Worm (Caenorhabditis elegans) whole organism, L3 larva: ENCODE results near the gene F59E11.6.

Source experiments
- ama-1 ChIP-seq: fragments of 150-350 bp; optimal IDR thresholded peaks from 2 replicates; lab custom pipeline; 2018
- ceh-16 ChIP-seq: sonication (generic microtip); optimal IDR thresholded peaks from 2 replicates; lab custom pipeline; 2017; ENCODE audit warnings: missing biosample characterization, missing genetic modification characterization
- ceh-28 ChIP-seq: fragments of 150-350 bp; optimal IDR thresholded peaks from 2 replicates; lab custom pipeline; 2014; ENCODE audit warnings: missing biosample characterization, missing genetic modification reagents, missing genetic modification characterization
- ceh-82 ChIP-seq: fragments of 150-350 bp; optimal IDR thresholded peaks from 2 replicates; lab custom pipeline; 2014; ENCODE audit warnings: missing biosample characterization, missing genetic modification characterization
- ceh-9 ChIP-seq: sonication (generic microtip); optimal IDR thresholded peaks from 2 replicates; lab custom pipeline; 2018; ENCODE audit warnings: missing biosample characterization, missing genetic modification characterization
- daf-12 ChIP-seq: fragments of 150-350 bp; optimal IDR thresholded peaks from 2 replicates; lab custom pipeline; 2014; ENCODE audit warnings: missing biosample characterization, missing genetic modification reagents, missing genetic modification characterization
- egl-27 ChIP-seq: sonication (generic microtip); optimal IDR thresholded peaks from 4 replicates; lab custom pipeline; 2017; ENCODE audit warnings: missing biosample characterization, missing genetic modification reagents, missing genetic modification characterization
- elt-2 ChIP-seq: sonication (generic microtip); optimal IDR thresholded peaks from 2 replicates; lab custom pipeline; 2016; ENCODE audit warnings: missing genetic modification reagents, mild to moderate bottlenecking, missing genetic modification characterization, missing compliant biosample characterization
- eor-1 ChIP-seq, 2 experiments: fragments of 150-350 bp; optimal IDR thresholded peaks; 2 replicates each; lab custom pipeline; 2014 to 2018; ENCODE audit warnings: missing biosample characterization in 2 of 2, missing genetic modification characterization in 2 of 2
- fkh-2 ChIP-seq: fragments of 150-350 bp; optimal IDR thresholded peaks from 2 replicates; lab custom pipeline; 2014; ENCODE audit warnings: missing biosample characterization, missing genetic modification reagents, missing genetic modification characterization
- fos-1 ChIP-seq: fragments of 150-350 bp; optimal IDR thresholded peaks from 2 replicates; lab custom pipeline; 2014; ENCODE audit warnings: missing biosample characterization, missing genetic modification characterization
- hmg-11 ChIP-seq: sonication (generic microtip); optimal IDR thresholded peaks from 2 replicates; lab custom pipeline; 2016; ENCODE audit warnings: missing genetic modification characterization, missing compliant biosample characterization
- lin-15B ChIP-seq: fragments of 150-350 bp; optimal IDR thresholded peaks from 2 replicates; lab custom pipeline; 2014; ENCODE audit warnings: missing biosample characterization, missing genetic modification characterization
- lin-39 ChIP-seq: fragments of 150-350 bp; optimal IDR thresholded peaks from 2 replicates; lab custom pipeline; 2018; ENCODE audit warnings: missing biosample characterization, missing genetic modification reagents, missing genetic modification characterization
- mml-1 ChIP-seq: fragments of 150-350 bp; sonication (generic microtip); optimal IDR thresholded peaks from 3 replicates; lab custom pipeline; 2014; ENCODE audit warnings: missing biosample characterization, missing genetic modification characterization
- nfya-1 ChIP-seq: sonication (generic microtip); optimal IDR thresholded peaks from 2 replicates; lab custom pipeline; 2017; ENCODE audit warnings: missing genetic modification characterization, mild to moderate bottlenecking, missing compliant biosample characterization, antibody characterized with exemption, moderate library complexity; ENCODE audit not compliant: insufficient read depth
- nhr-12 ChIP-seq: fragments of 150-350 bp; optimal IDR thresholded peaks from 2 replicates; lab custom pipeline; 2014; ENCODE audit warnings: missing biosample characterization, missing genetic modification characterization
- nhr-237 ChIP-seq: fragments of 150-350 bp; optimal IDR thresholded peaks from 2 replicates; lab custom pipeline; 2014; ENCODE audit warnings: missing biosample characterization, missing genetic modification characterization
- nhr-25 ChIP-seq: sonication (generic microtip); optimal IDR thresholded peaks from 2 replicates; lab custom pipeline; 2017; ENCODE audit warnings: missing biosample characterization, missing genetic modification characterization
- nhr-28 ChIP-seq: fragments of 150-350 bp; optimal IDR thresholded peaks from 2 replicates; lab custom pipeline; 2014; ENCODE audit warnings: missing biosample characterization, missing genetic modification characterization
- nhr-67 ChIP-seq: fragments of 150-350 bp; optimal IDR thresholded peaks from 2 replicates; lab custom pipeline; 2014; ENCODE audit warnings: missing biosample characterization, missing genetic modification characterization
- nhr-77 ChIP-seq: fragments of 150-350 bp; optimal IDR thresholded peaks from 2 replicates; lab custom pipeline; 2014; ENCODE audit warnings: missing biosample characterization, missing genetic modification characterization
- pha-4 ChIP-seq: fragments of 150-350 bp; optimal IDR thresholded peaks from 2 replicates; lab custom pipeline; 2014; ENCODE audit warnings: missing biosample characterization, missing genetic modification reagents, missing genetic modification characterization
- pqm-1 ChIP-seq: fragments of 150-350 bp; optimal IDR thresholded peaks from 2 replicates; lab custom pipeline; 2017; ENCODE audit warnings: missing biosample characterization, missing genetic modification characterization, inconsistent platforms
- sea-2 ChIP-seq: fragments of 150-350 bp; sonication (generic microtip); optimal IDR thresholded peaks from 4 replicates; lab custom pipeline; 2014; ENCODE audit warnings: missing biosample characterization, missing genetic modification reagents, missing genetic modification characterization
- skn-1 ChIP-seq: fragments of 150-350 bp; optimal IDR thresholded peaks from 2 replicates; lab custom pipeline; 2014; ENCODE audit warnings: missing biosample characterization, missing genetic modification characterization
- tbx-2 ChIP-seq: sonication (generic microtip); optimal IDR thresholded peaks from 2 replicates; lab custom pipeline; 2016; ENCODE audit warnings: mild to moderate bottlenecking, missing genetic modification characterization, missing compliant biosample characterization
- unc-62 ChIP-seq: fragments of 150-350 bp; sonication (generic microtip); optimal IDR thresholded peaks from 4 replicates; lab custom pipeline; 2014; ENCODE audit warnings: missing biosample characterization, missing genetic modification reagents, missing genetic modification characterization
- ztf-4 ChIP-seq: fragments of 150-350 bp; optimal IDR thresholded peaks from 2 replicates; lab custom pipeline; 2014; ENCODE audit warnings: missing biosample characterization, missing genetic modification characterization

F59E11.6 gene

DNA sequence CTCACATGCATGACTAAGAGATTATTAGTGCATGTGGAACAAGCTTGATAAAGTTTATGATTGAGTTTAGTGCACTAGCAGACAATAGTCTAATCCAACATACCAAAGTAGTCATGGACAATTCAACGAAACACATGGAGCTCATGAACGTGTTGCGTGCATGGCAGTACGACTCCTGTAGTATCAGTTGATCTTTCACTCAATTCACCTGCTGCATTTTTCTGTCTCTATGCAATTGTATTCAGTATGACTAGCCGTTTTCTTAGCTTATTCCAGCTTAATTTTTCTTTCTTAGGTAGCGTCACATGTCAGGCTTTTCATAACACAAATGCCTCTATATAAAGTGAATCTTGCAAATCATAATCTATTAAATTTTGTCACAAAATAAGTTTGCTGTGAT is 11.7 kb downstream of the F59E11.6 start, which contains the start of gene srx-1:
TSS of gene srx-1 (plus strand) at position 382 of the 400 bp plus-strand sequence.
- no peak for TF ChIP-seq pqm-1 (tag; lab: Kevin White, UChicago)
- TF ChIP-seq ceh-16 (tag; lab: Kevin White, UChicago), result no peak
- TF ChIP-seq fkh-2 (tag; lab: Kevin White, UChicago), result no peak
- TF ChIP-seq ztf-4 (tag; lab: Kevin White, UChicago), result no peak

DNA sequence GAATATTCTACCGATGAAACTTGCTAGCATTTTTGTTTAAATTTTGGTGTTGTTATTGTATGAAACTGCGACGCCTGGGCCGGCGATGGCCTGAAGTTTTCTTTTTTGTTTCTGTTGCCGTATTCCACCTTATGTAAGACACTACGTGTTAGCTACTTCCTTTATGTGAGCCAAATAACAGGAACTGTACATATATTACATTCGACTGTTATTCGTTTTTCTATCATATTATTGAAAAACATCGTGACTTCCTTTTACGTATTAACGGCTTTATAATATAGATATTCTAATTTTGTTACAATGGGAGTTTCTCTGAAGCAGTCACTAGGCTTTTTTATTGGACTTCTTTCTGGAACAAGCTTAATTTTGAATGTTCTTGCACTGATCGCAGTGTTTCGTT is 13.7 kb downstream of the F59E11.6 start, which contains the start of gene srx-3:
TSS of gene srx-3 (plus strand) at position 301 of the 400 bp plus-strand sequence.
- TF ChIP-seq nhr-237 (tag; lab: Kevin White, UChicago) (no peak), tbx-2 (tag; lab: Kevin White, UChicago) (no peak), pha-4 (tag; lab: Kevin White, UChicago) (no peak), sea-2 (GFP tag; lab: Kevin White, UChicago) (no peak), fos-1 (tag; lab: Kevin White, UChicago) (no peak), nhr-25 (tag; lab: Kevin White, UChicago) (no peak), nhr-28 (tag; lab: Kevin White, UChicago) (no peak), ceh-16 (tag; lab: Kevin White, UChicago) (no peak), ceh-9 (no peak), lin-15B (tag; lab: Kevin White, UChicago) (no peak), ama-1 (no peak), eor-1 (tag; optimal IDR thresholded peaks at IDR 0.05; lab: Kevin White, UChicago) (no peak)

DNA sequence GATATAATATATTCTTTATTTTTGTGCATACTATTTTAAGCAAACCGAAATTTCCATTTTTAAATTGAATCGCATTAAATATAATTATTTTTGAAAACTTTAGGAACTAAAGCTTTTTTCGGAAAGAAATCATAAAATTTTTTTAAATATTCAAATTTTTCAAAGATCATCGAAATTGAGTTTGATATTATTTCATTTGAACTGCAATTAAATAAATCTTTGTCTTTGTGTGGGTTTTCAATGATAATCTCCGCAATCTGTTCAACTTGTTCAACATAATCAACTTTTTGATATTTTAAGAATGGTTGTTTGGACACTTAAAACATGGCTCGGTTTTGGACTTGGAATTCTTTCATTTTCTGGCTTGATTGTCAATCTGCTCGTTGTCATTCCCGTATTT is 17.6 kb downstream of the F59E11.6 start, which contains the start of gene srx-2:
TSS of gene srx-2 (plus strand) at position 301 of the 400 bp plus-strand sequence.
- TF ChIP-seq elt-2 (tag; lab: Kevin White, UChicago), result no peak
- TF ChIP-seq nfya-1 (tag; lab: Kevin White, UChicago), result no peak
- TF ChIP-seq egl-27 (tag; lab: Kevin White, UChicago), result no peak
- TF ChIP-seq lin-15B (tag; lab: Kevin White, UChicago), result no peak
- no peak for TF ChIP-seq mml-1
- TF ChIP-seq pha-4 (tag; lab: Kevin White, UChicago), result no peak
- TF ChIP-seq fos-1 (tag; lab: Kevin White, UChicago), result no peak
- no peak for TF ChIP-seq tbx-2 (tag; lab: Kevin White, UChicago)
- no peak for TF ChIP-seq hmg-11 (tag; lab: Kevin White, UChicago)
- TF ChIP-seq nhr-77 (tag; lab: Kevin White, UChicago), result no peak
- no peak for TF ChIP-seq skn-1 (tag; lab: Kevin White, UChicago)
- TF ChIP-seq eor-1 (tag; optimal IDR thresholded peaks at IDR 0.05; lab: Kevin White, UChicago), result no peak
- no peak for TF ChIP-seq ceh-16 (tag; lab: Kevin White, UChicago)
- TF ChIP-seq ceh-28, result no peak
- TF ChIP-seq nhr-28 (tag; lab: Kevin White, UChicago), result no peak
- TF ChIP-seq lin-39 (tag; lab: Kevin White, UChicago), result no peak
- no peak for TF ChIP-seq unc-62 (GFP tag; lab: Kevin White, UChicago)

DNA sequence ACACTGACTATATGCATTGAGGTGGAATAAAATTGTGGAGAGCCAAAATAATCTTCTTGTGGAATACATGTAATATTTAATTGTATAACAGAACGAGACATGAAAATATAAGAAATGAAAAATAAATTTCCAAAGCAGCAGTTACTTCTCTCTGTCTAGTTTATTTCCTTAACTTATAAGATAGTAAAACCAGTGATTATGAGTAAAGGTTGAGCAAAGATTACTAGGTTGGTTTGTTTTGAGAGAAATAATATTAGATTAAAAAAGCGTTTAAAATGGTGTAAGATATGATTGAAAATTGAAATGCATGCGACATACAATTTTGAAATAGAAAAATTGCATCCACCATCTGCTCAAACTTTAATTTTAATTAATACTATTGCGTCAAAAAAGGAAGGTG is 22.2 kb downstream of the F59E11.6 start, which contains the start of gene srh-201:
TSS of gene srh-201 (minus strand) at position 101 of the 400 bp plus-strand sequence.
- TF ChIP-seq nhr-67 (tag; lab: Kevin White, UChicago) (no peak), fos-1 (tag; lab: Kevin White, UChicago) (no peak), mml-1 (no peak)

DNA sequence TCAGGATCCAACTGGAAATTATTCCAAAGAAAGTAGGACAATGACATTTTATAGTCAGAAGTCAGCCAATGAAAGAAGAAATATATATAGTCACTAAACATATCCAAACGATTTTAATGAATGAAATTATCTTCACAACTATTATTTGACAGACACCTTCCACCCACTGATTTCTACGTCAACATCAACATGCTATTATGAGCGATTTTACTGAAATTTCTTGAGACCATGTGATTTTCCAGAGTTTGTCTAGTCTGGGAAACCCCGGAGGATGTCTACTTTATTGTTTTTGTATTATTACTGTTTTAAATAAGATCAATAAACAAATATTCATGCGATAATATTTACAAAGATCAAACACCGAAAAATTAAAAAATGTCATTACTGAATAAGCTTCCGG is 24.0 kb downstream of the F59E11.6 start, which contains the start of gene srt-18:
TSS of gene srt-18 (minus strand) at position 101 of the 400 bp plus-strand sequence.
- no peak for TF ChIP-seq lin-15B (tag; lab: Kevin White, UChicago)
- no peak for TF ChIP-seq nfya-1 (tag; lab: Kevin White, UChicago)
- TF ChIP-seq sea-2 (GFP tag; lab: Kevin White, UChicago), result no peak
- no peak for TF ChIP-seq nhr-77 (tag; lab: Kevin White, UChicago)
- TF ChIP-seq nhr-25 (tag; lab: Kevin White, UChicago), result no peak
- TF ChIP-seq, all 47 proteins: peak for 0

DNA sequence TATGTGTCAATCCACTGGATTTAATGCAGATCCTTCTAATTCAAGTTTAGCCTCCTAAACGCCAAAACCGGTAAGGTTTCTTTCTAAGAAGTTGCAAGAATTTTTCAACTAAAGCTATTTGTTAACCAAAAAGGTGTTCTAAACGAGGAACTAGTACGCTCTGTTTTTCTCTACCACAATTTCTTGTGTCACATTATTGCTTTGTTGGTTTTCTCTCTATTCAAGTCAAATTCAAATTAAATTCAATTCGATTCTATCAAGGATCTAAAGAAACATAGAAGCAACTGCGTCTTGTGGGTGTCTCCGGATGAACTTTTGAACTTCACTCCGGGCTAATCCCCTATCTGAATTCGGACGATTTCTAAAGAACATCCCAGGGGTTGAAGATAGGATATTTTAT is 24.9 kb downstream of the F59E11.6 start, which contains the start of gene oac-40:
TSS of gene oac-40 (plus strand) at position 301 of the 400 bp plus-strand sequence.
- TF ChIP-seq fkh-2 (tag; lab: Kevin White, UChicago) (no peak), nhr-12 (tag; lab: Kevin White, UChicago) (no peak), lin-39 (tag; lab: Kevin White, UChicago) (no peak), unc-62 (GFP tag; lab: Kevin White, UChicago) (no peak), ztf-4 (tag; lab: Kevin White, UChicago) (no peak), tbx-2 (tag; lab: Kevin White, UChicago) (no peak), nhr-25 (tag; lab: Kevin White, UChicago) (no peak), egl-27 (tag; lab: Kevin White, UChicago) (no peak), eor-1 (tag; optimal IDR thresholded peaks at IDR 0.05; lab: Kevin White, UChicago) (no peak), ceh-82 (tag; lab: Kevin White, UChicago) (no peak), daf-12 (tag; lab: Kevin White, UChicago) (no peak), elt-2 (tag; lab: Kevin White, UChicago) (no peak)
